Worm (Caenorhabditis elegans): ENCODE data around the gene Y73B6BL.29.

The Y73B6BL.29 gene

DNA sequence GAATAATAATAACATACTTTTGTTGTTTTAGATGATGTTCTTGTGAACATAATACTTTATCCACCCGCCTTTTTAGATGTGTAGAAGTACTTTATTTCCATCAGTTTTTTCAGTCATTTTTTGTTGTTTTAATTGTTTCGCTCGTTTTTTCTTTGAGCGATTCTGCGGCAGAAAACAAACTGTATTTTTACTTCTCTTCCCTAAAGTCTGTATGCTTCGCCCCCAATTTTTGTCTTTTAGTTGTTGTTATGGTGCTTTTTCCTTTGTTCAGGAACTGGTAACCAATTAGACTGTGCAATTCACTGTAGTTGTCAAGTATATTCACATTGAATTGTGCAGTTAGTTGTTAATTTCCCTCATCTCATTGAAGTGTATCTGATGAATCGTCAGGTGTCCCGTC lies 4.0 kb downstream of the Y73B6BL.29 start (continued):
- TF ChIP-seq B0336.3 (GFP tag; IDR thresholded peaks at IDR 0.05), result peak; percentile 82; the same call in 1 of the 2 replicates
- no peak for TF ChIP-seq K11D2.4 (GFP tag; IDR thresholded peaks at IDR 0.05)
- TF ChIP-seq rcor-1 (GFP tag; IDR thresholded peaks at IDR 0.05), result no peak
- TF ChIP-seq lsl-1 (GFP tag; optimal IDR thresholded peaks at IDR 0.05), result peak; percentile 17
- no peak for TF ChIP-seq C17E4.6 (GFP tag; IDR thresholded peaks at IDR 0.05)
- TF ChIP-seq madf-6 (GFP tag; IDR thresholded peaks at IDR 0.05), result peak; percentile 46
- TF ChIP-seq xnd-1 (tag; optimal IDR thresholded peaks at IDR 0.05), result no peak
- no peak for TF ChIP-seq ccch-3 (GFP tag; optimal IDR thresholded peaks at IDR 0.05)
- TF ChIP-seq somi-1 (GFP tag; optimal IDR thresholded peaks at IDR 0.05), result no peak
- TF ChIP-seq lin-54 (GFP tag; optimal IDR thresholded peaks at IDR 0.05), result peak; percentile 31
- TF ChIP-seq F22D6.2 (tag; optimal IDR thresholded peaks at IDR 0.05), result no peak
- TF ChIP-seq hmg-1.2 (GFP tag; IDR thresholded peaks at IDR 0.05), result no peak
- TF ChIP-seq attf-6 (GFP tag; IDR thresholded peaks at IDR 0.05), result peak; percentile 70; the same call in 1 of the 2 replicates
- TF ChIP-seq ztf-22 (GFP tag; optimal IDR thresholded peaks at IDR 0.05), result no peak
- no peak for TF ChIP-seq efl-1 (GFP tag; optimal IDR thresholded peaks at IDR 0.05)
- TF ChIP-seq F10E7.11 (tag; optimal IDR thresholded peaks at IDR 0.05), result peak; percentile 64
- TF ChIP-seq atf-7 (tag; optimal IDR thresholded peaks at IDR 0.05), result peak; percentile 44
- TF ChIP-seq madf-3 (GFP tag; IDR thresholded peaks at IDR 0.05), result no peak
- peak; percentile 46 for TF ChIP-seq chd-7 (tag; optimal IDR thresholded peaks at IDR 0.05)
- no peak for TF ChIP-seq B0035.1 (tag; optimal IDR thresholded peaks at IDR 0.05)
- TF ChIP-seq ceh-40 (GFP tag; IDR thresholded peaks at IDR 0.05), result peak; percentile 30; the same call in 1 of the 2 replicates
- peak; percentile 9 for TF ChIP-seq unc-130 (GFP tag; optimal IDR thresholded peaks at IDR 0.05)
- no peak for TF ChIP-seq ztf-18 (tag; optimal IDR thresholded peaks at IDR 0.05)
- no peak for TF ChIP-seq F33H1.4 (GFP tag; IDR thresholded peaks at IDR 0.05)
- no peak for TF ChIP-seq F37B4.10 (GFP tag; IDR thresholded peaks at IDR 0.05)
- peak; percentile 49 for TF ChIP-seq snpc-4 (GFP tag; optimal IDR thresholded peaks at IDR 0.05)
- TF ChIP-seq snpc-4 (tag; optimal IDR thresholded peaks at IDR 0.05), result peak in 2 of 4 experiments; percentile 44 to 69
- peak; percentile 29 for TF ChIP-seq tbp1 (GFP tag; optimal IDR thresholded peaks at IDR 0.05)
- TF ChIP-seq hsf-1 (GFP tag; IDR thresholded peaks at IDR 0.05), result peak; percentile 27
- no peak for TF ChIP-seq ztf-3 (GFP tag; optimal IDR thresholded peaks at IDR 0.05)
- TF ChIP-seq Y53F4B.3 (GFP tag; IDR thresholded peaks at IDR 0.05), result no peak

ce11 chrIV:6326448-6326847 lies 4.7 kb downstream of the Y73B6BL.29 start, which contains the start of gene lsm-8:
lsm-8 (plus strand) TSS chrIV:6326526.
- TF ChIP-seq snpc-3.4 (tag; optimal IDR thresholded peaks at IDR 0.05), result peak; percentile 11
- no peak for TF ChIP-seq hrde-1 (tag; optimal IDR thresholded peaks at IDR 0.05; ENCODE audit: borderline replicate concordance)
- peak; percentile 4 for TF ChIP-seq snpc-1.1 (tag; optimal IDR thresholded peaks at IDR 0.05; ENCODE audit: insufficient read depth)
- no peak for TF ChIP-seq F10E7.11 (tag; optimal IDR thresholded peaks at IDR 0.05)
- TF ChIP-seq hsf-1 (GFP tag; IDR thresholded peaks at IDR 0.05), result peak; percentile 48
- no peak for TF ChIP-seq T07F8.4 (tag; optimal IDR thresholded peaks at IDR 0.05)
- TF ChIP-seq nhr-80 (tag; optimal IDR thresholded peaks at IDR 0.05), result no peak

DNA sequence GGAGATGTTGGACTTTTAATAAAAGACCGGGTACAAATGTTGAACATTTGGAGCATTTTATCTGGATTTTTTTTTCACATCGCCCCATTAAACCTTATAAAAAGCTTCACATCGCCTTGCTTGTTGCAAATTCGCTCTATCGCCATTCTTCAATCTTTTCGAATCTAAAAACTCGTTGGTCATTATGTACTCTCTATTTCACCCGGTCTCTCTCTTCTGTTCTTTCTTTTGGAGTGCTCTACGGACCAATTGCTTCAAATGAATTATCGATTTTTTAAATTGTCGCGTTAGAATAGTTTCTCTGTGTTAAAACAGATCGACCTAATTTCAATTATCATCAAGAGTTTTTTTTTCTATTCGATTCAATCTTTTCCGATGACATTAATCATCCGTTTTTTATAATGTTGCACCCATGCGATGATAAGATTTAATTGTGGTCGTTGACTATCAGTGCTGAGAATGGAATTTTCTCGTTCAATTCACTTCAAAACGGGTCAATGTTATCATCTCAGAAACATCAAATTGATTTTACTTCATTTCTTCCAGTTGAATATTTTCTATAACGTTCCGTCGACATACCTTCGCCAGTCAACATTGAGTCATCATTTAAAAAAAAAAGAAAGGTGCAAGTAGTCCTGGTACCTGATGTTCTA lies 5.8 kb downstream of the Y73B6BL.29 start:
- no peak for TF ChIP-seq F37B4.10 (GFP tag; IDR thresholded peaks at IDR 0.05)
- peak; percentile 63 for TF ChIP-seq nhr-80 (tag; optimal IDR thresholded peaks at IDR 0.05)
- peak; percentile 27; the same call in 1 of the 2 replicates for TF ChIP-seq hmg-1.2 (GFP tag; IDR thresholded peaks at IDR 0.05)
- peak in 1 of 3 experiments; percentile 12 for TF ChIP-seq lin-35 (GFP tag; optimal IDR thresholded peaks at IDR 0.05)
- TF ChIP-seq mcd-1 (GFP tag; IDR thresholded peaks at IDR 0.05), result 0 out of 2 replicates have a peak, but pooled peaks have one; percentile 42
- peak; percentile 4 for TF ChIP-seq attf-5 (GFP tag; optimal IDR thresholded peaks at IDR 0.05)
